Worm (Caenorhabditis elegans): ENCODE measurements around the gene Y38E10A.34.

Y38E10A.34 gene

DNA sequence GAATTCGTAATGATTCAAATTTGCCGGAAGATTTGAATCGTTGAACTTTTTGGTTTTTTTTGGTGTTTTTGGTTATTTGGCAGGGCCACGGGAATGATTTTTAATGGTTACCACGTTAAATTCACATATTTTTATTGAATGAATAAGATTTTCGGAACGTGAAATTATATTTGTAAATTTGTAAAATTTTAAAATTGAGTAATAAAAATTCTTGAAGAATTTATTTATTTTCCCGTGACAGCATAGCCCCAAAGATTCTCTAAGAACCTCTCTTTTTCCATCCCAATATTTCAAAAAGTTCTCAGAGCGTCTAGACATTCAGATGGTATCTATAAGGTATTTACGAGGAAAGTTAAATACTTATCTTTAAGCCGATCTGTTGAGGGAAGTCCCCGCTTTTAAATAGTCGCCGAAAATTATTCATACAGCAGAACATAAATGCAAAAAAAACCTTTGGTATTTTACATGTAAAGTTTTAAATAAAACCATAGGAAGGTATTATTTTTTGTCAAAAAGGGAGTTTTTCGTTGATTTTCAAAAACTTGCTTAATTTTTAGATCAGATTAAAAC, 3.8 kb downstream of the Y38E10A.34 start, which contains the start of gene Y38E10A.17:
Gene Y38E10A.17 (minus strand): TSS at position 51 of the 570 bp plus-strand sequence.
- TF ChIP-seq ztf-23 (GFP tag; IDR thresholded peaks at IDR 0.05) = no peak
- TF ChIP-seq ref-1 (GFP tag; conservative IDR thresholded peaks at IDR 0.05) = no peak
- no peak for TF ChIP-seq cog-1 (tag; optimal IDR thresholded peaks at IDR 0.05)
- no peak for TF ChIP-seq med-1 (GFP tag; optimal IDR thresholded peaks at IDR 0.05; ENCODE audit: insufficient read depth)
- TF ChIP-seq flt-1 (GFP tag; IDR thresholded peaks at IDR 0.05) = no peak
- TF ChIP-seq klf-2 (GFP tag; conservative IDR thresholded peaks at IDR 0.05) = no peak

DNA sequence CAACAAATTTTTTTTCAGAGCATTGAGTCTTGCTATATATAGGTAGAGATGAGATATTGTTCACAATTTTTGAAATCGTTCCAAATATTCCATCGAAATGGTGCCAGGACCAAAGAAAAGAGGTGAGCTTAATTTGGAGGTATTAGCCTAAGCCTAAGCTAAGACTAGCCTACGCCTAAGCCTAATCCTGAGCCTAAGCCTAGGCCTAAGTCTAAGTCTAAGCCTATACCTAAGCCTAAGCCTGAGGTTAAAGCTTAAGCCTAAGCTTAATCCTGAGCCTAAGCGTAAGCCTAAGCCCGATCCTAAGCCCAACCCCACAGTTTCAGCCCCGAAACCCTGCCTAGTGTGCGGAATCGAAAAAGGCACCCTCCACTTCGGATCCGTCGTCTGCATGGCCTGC, 5.6 kb downstream of the Y38E10A.34 start, which contains the start of gene nhr-234:
Gene nhr-234 (plus strand): TSS at position 77 of the 400 bp plus-strand sequence.
- TF ChIP-seq med-1 (GFP tag; optimal IDR thresholded peaks at IDR 0.05; ENCODE audit: insufficient read depth) (no peak), ztf-23 (GFP tag; IDR thresholded peaks at IDR 0.05) (no peak), tab-1 (GFP tag; IDR thresholded peaks at IDR 0.05) (no peak), T22C8.4 (GFP tag; IDR thresholded peaks at IDR 0.05) (no peak), ref-1 (GFP tag; conservative IDR thresholded peaks at IDR 0.05) (no peak), flt-1 (GFP tag; IDR thresholded peaks at IDR 0.05) (no peak), cog-1 (tag; optimal IDR thresholded peaks at IDR 0.05) (no peak)

ce11 chrII:12640370-12640769, 9.4 kb downstream of the Y38E10A.34 start, which contains the start of gene nhr-235:
nhr-235 (plus strand) TSS chrII:12640670.
- TF ChIP-seq cog-1 (tag; optimal IDR thresholded peaks at IDR 0.05) = no peak

DNA sequence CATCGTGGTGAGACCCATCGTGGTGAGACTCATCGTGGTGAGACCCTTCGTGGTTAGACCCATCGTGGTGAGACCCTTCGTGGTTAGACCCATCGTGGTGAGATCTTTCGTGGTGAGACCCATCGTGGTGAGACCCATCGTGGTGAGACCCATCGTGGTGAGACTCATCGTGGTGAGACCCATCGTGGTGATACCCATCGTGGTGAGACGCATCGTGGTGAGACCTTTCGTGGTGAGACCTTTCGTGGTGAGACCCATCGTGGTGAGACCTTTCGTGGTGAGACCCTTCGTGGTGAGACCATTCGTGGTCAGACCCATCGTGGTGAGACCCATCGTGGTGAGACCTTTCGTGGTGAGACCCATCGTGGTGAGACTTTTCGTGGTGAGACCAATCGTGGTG, 20.2 kb downstream of the Y38E10A.34 start:
- TF ChIP-seq klf-2 (GFP tag; conservative IDR thresholded peaks at IDR 0.05) (0 out of 2 replicates have a peak, but pooled peaks have one; percentile 35), tab-1 (GFP tag; IDR thresholded peaks at IDR 0.05) (peak; percentile 57; the same call in 1 of the 2 replicates)

ce11 chrII:12654447-12654846, 23.5 kb downstream of the Y38E10A.34 start, which contains the start of gene rgs-4:
rgs-4 (plus strand) TSS chrII:12654747.
- TF ChIP-seq T22C8.4 (GFP tag; IDR thresholded peaks at IDR 0.05) (no peak), ztf-23 (GFP tag; IDR thresholded peaks at IDR 0.05) (no peak), cog-1 (tag; optimal IDR thresholded peaks at IDR 0.05) (no peak), tab-1 (GFP tag; IDR thresholded peaks at IDR 0.05) (no peak)

ce11 chrII:12655816-12656215, 24.8 kb downstream of the Y38E10A.34 start:
- TF ChIP-seq tab-1 (GFP tag; IDR thresholded peaks at IDR 0.05) (no peak), T22C8.4 (GFP tag; IDR thresholded peaks at IDR 0.05) (no peak), cog-1 (tag; optimal IDR thresholded peaks at IDR 0.05) (no peak), ref-1 (GFP tag; conservative IDR thresholded peaks at IDR 0.05) (no peak), med-1 (GFP tag; optimal IDR thresholded peaks at IDR 0.05; ENCODE audit: insufficient read depth) (no peak), ztf-29 (GFP tag; IDR thresholded peaks at IDR 0.05) (no peak), klf-2 (GFP tag; conservative IDR thresholded peaks at IDR 0.05) (no peak)

DNA sequence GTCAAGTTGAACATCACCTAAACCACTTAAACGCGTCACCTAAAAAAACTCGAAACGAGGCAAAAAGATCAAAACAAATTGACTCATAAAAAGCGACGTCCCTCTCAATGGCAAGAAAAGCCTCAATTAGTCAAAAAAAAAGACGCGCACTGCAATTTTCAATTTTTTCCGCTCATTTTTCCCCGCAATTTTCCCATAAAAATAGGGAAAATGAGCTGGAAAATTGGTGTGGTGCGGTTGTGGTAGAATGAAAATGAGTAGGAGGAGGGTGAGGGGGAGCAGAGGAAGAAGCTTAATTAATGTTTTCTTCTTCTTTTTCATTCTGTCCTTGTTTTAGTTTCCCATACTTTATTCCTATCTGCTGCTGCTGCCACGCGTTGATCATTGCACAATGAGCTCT, 26.6 kb downstream of the Y38E10A.34 start:
- TF ChIP-seq ztf-23 (GFP tag; IDR thresholded peaks at IDR 0.05) = no peak
- no peak for TF ChIP-seq ztf-29 (GFP tag; IDR thresholded peaks at IDR 0.05)
- TF ChIP-seq ref-1 (GFP tag; conservative IDR thresholded peaks at IDR 0.05) = no peak
- no peak for TF ChIP-seq klf-2 (GFP tag; conservative IDR thresholded peaks at IDR 0.05)
- TF ChIP-seq tab-1 (GFP tag; IDR thresholded peaks at IDR 0.05) = no peak
- no peak for TF ChIP-seq T22C8.4 (GFP tag; IDR thresholded peaks at IDR 0.05)
- TF ChIP-seq med-1 (GFP tag; optimal IDR thresholded peaks at IDR 0.05; ENCODE audit: insufficient read depth) = no peak
- TF ChIP-seq flt-1 (GFP tag; IDR thresholded peaks at IDR 0.05) = no peak
- no peak for TF ChIP-seq cog-1 (tag; optimal IDR thresholded peaks at IDR 0.05)

ce11 chrII:12658409-12658808, 27.4 kb downstream of the Y38E10A.34 start:
- TF ChIP-seq T22C8.4 (GFP tag; IDR thresholded peaks at IDR 0.05) (no peak), cog-1 (tag; optimal IDR thresholded peaks at IDR 0.05) (no peak), med-1 (GFP tag; optimal IDR thresholded peaks at IDR 0.05; ENCODE audit: insufficient read depth) (no peak), ztf-23 (GFP tag; IDR thresholded peaks at IDR 0.05) (no peak), tab-1 (GFP tag; IDR thresholded peaks at IDR 0.05) (no peak)

- no peak for TF ChIP-seq flt-1 (GFP tag; IDR thresholded peaks at IDR 0.05)
- TF ChIP-seq ztf-23 (GFP tag; IDR thresholded peaks at IDR 0.05) = no peak
- TF ChIP-seq cog-1 (tag; optimal IDR thresholded peaks at IDR 0.05) = no peak
- TF ChIP-seq med-1 (GFP tag; optimal IDR thresholded peaks at IDR 0.05; ENCODE audit: insufficient read depth) = no peak
- no peak for TF ChIP-seq ztf-29 (GFP tag; IDR thresholded peaks at IDR 0.05)
- no peak for TF ChIP-seq klf-2 (GFP tag; conservative IDR thresholded peaks at IDR 0.05)
- TF ChIP-seq tab-1 (GFP tag; IDR thresholded peaks at IDR 0.05) = no peak
- TF ChIP-seq ref-1 (GFP tag; conservative IDR thresholded peaks at IDR 0.05) = no peak
- no peak for TF ChIP-seq T22C8.4 (GFP tag; IDR thresholded peaks at IDR 0.05)
Measured at ce11 chrII:12659676-12660371, 28.8 kb downstream of the Y38E10A.34 start.

DNA sequence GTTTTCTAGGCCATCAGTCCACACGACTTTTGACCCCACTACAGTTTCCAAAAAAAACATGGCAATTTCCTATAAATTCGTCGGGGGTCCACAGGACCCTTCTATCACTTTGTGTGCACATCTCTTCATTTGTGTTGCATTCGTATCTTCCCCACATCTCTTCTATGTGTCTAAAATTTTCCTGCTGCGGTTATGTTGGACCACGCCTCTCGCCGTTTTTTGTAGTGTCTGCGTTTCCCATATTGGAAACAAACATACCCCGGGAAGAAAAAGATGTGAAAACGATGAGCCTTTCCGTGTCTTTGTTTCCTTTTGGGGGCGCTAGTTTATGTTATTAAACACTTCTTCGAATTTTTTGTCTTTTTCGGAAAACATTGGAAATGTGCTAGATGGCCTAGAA, 30.9 kb downstream of the Y38E10A.34 start:
- TF ChIP-seq med-1 (GFP tag; optimal IDR thresholded peaks at IDR 0.05; ENCODE audit: insufficient read depth) (no peak), ref-1 (GFP tag; conservative IDR thresholded peaks at IDR 0.05) (no peak), ztf-29 (GFP tag; IDR thresholded peaks at IDR 0.05) (no peak), ztf-23 (GFP tag; IDR thresholded peaks at IDR 0.05) (no peak), cog-1 (tag; optimal IDR thresholded peaks at IDR 0.05) (no peak), flt-1 (GFP tag; IDR thresholded peaks at IDR 0.05) (no peak), klf-2 (GFP tag; conservative IDR thresholded peaks at IDR 0.05) (no peak)
